Fruit fly (Drosophila melanogaster) whole organism, embryonic: ENCODE results near the gene CG33098.

Experiments used
- Antp ChIP-seq: fragments of 200-800 bp; sonication (Bioruptor generic); optimal IDR thresholded peaks from 3 replicates; lab custom pipeline; 2016; ENCODE audit warnings: missing biosample characterization, missing genetic modification characterization
- CG15479 ChIP-seq: fragments of 200-800 bp; sonication (Bioruptor generic); optimal IDR thresholded peaks from 3 replicates; lab custom pipeline; 2019; ENCODE audit warnings: missing biosample characterization, mild to moderate bottlenecking, missing genetic modification characterization, moderate library complexity
- CG18476 ChIP-seq: fragments of 200-800 bp; sonication (Bioruptor generic); optimal IDR thresholded peaks from 2 replicates; lab custom pipeline; 2016; ENCODE audit warnings: missing biosample characterization, mild to moderate bottlenecking, missing genetic modification characterization
- CG2678 ChIP-seq: fragments of 200-800 bp; sonication (Bioruptor generic); optimal IDR thresholded peaks from 3 replicates; lab custom pipeline; 2019; ENCODE audit warnings: missing biosample characterization, mild to moderate bottlenecking, missing genetic modification characterization, moderate library complexity
- CG6654 ChIP-seq: fragments of 200-800 bp; sonication (Bioruptor generic); optimal IDR thresholded peaks from 2 replicates; lab custom pipeline; 2017; ENCODE audit warnings: missing biosample characterization, mild to moderate bottlenecking, missing genetic modification characterization
- CG6813 ChIP-seq: fragments of 200-800 bp; sonication (Bioruptor generic); optimal IDR thresholded peaks from 2 replicates; lab custom pipeline; 2017; ENCODE audit warnings: missing biosample characterization, missing genetic modification characterization, mild to moderate bottlenecking, moderate library complexity, missing genetic modification reagents
- CG7786 ChIP-seq: fragments of 200-800 bp; sonication (Bioruptor generic); optimal IDR thresholded peaks from 2 replicates; lab custom pipeline; 2016; ENCODE audit warnings: missing biosample characterization, missing genetic modification characterization
- CG9437 ChIP-seq: fragments of 200-800 bp; sonication (Bioruptor generic); optimal IDR thresholded peaks from 2 replicates; lab custom pipeline; 2018; ENCODE audit warnings: missing biosample characterization, mild to moderate bottlenecking, missing genetic modification characterization
- Chrac-16 ChIP-seq: fragments of 200-800 bp; sonication (Bioruptor generic); optimal IDR thresholded peaks from 3 replicates; lab custom pipeline; 2016; ENCODE audit warnings: missing biosample characterization, missing genetic modification characterization
- D ChIP-seq, 2 experiments: fragments of 200-800 bp in 1 of 2; fragments of >200 bp in 1 of 2; sonication (Bioruptor generic) in 1 of 2; optimal IDR thresholded peaks; 2 replicates in 1 of 2; 3 replicates in 1 of 2; lab custom pipeline; 2017; ENCODE audit warnings: mild to moderate bottlenecking in 1 of 2, missing biosample characterization in 1 of 2, missing genetic modification characterization in 1 of 2, missing genetic modification reagents in 1 of 2
- Doc3 ChIP-seq: fragments of 200-800 bp; sonication (Bioruptor generic); IDR thresholded peaks from 3 replicates; pipeline ENCODE4 v1.3.6; 2022; ENCODE audit warnings: missing biosample characterization, missing genetic modification characterization; ENCODE audit not compliant: partially characterized antibody
- Drgx ChIP-seq: fragments of 200-800 bp; sonication (Bioruptor generic); IDR thresholded peaks from 2 replicates; pipeline ENCODE4 v1.3.6; 2022; ENCODE audit warnings: missing biosample characterization, missing genetic modification characterization
- E2f2 ChIP-seq: fragments of 200-800 bp; sonication (Bioruptor generic); IDR thresholded peaks from 2 replicates; pipeline ENCODE4 v1.3.6; 2022; ENCODE audit warnings: missing biosample characterization, missing genetic modification characterization
- HLH54F ChIP-seq: fragments of 200-800 bp; sonication (Bioruptor generic); optimal IDR thresholded peaks from 3 replicates; lab custom pipeline; 2016; ENCODE audit warnings: missing biosample characterization, missing genetic modification characterization
- Lhr ChIP-seq: fragments of 200-800 bp; sonication (Bioruptor generic); optimal IDR thresholded peaks from 3 replicates; lab custom pipeline; 2017; ENCODE audit warnings: mild to moderate bottlenecking, missing biosample characterization, missing genetic modification reagents, missing genetic modification characterization
- NC2β ChIP-seq: fragments of 200-800 bp; sonication (Bioruptor generic); optimal IDR thresholded peaks from 2 replicates; lab custom pipeline; 2016; ENCODE audit warnings: missing biosample characterization, missing genetic modification characterization
- Rfx ChIP-seq: fragments of 200-800 bp; sonication (Bioruptor generic); IDR thresholded peaks from 2 replicates; pipeline ENCODE4 v1.3.6; 2022; ENCODE audit warnings: missing biosample characterization, missing genetic modification characterization
- Sry-δ ChIP-seq: fragments of 200-800 bp; sonication (Bioruptor generic); optimal IDR thresholded peaks from 2 replicates; lab custom pipeline; 2016; ENCODE audit warnings: missing biosample characterization, missing genetic modification characterization
- Ssrp ChIP-seq: fragments of 200-800 bp; sonication (Bioruptor generic); optimal IDR thresholded peaks from 2 replicates; lab custom pipeline; 2018; ENCODE audit warnings: missing biosample characterization, mild to moderate bottlenecking, missing genetic modification characterization, moderate library complexity
- exex ChIP-seq: fragments of 200-800 bp; sonication (Bioruptor generic); optimal IDR thresholded peaks from 4 replicates; lab custom pipeline; 2018; ENCODE audit warnings: missing biosample characterization, mild to moderate bottlenecking, missing genetic modification characterization, moderate library complexity
- grn ChIP-seq: fragments of 200-800 bp; sonication (Bioruptor generic); optimal IDR thresholded peaks from 3 replicates; lab custom pipeline; 2017; ENCODE audit warnings: missing biosample characterization, missing genetic modification characterization
- ham ChIP-seq: fragments of 200-800 bp; sonication (Bioruptor generic); IDR thresholded peaks from 2 replicates; pipeline ENCODE4 v1.3.6; 2022; ENCODE audit warnings: missing biosample characterization, missing genetic modification characterization
- hbn ChIP-seq: fragments of 200-800 bp; sonication (Bioruptor generic); IDR thresholded peaks from 2 replicates; pipeline ENCODE4 v1.3.6; 2022; ENCODE audit warnings: missing biosample characterization, missing genetic modification characterization; ENCODE audit not compliant: partially characterized antibody
- inv ChIP-seq: fragments of 200-800 bp; sonication (Bioruptor generic); IDR thresholded peaks from 2 replicates; pipeline ENCODE4 v1.3.6; 2022; ENCODE audit warnings: missing biosample characterization, missing genetic modification characterization; ENCODE audit not compliant: partially characterized antibody
- mirr ChIP-seq: fragments of 200-800 bp; sonication (Bioruptor generic); optimal IDR thresholded peaks from 3 replicates; lab custom pipeline; 2018; ENCODE audit warnings: missing biosample characterization, mild to moderate bottlenecking, missing genetic modification characterization
- pros ChIP-seq: fragments of 200-800 bp; sonication (Bioruptor generic); optimal IDR thresholded peaks from 3 replicates; lab custom pipeline; 2019; ENCODE audit warnings: missing biosample characterization, mild to moderate bottlenecking, missing genetic modification characterization, moderate library complexity
- seq ChIP-seq: fragments of 200-800 bp; sonication (Bioruptor generic); IDR thresholded peaks from 2 replicates; pipeline ENCODE4 v1.3.6; 2022; ENCODE audit warnings: missing biosample characterization, missing genetic modification characterization
- sug ChIP-seq: fragments of 200-800 bp; optimal IDR thresholded peaks from 2 replicates; lab custom pipeline; 2019; ENCODE audit warnings: missing biosample characterization, mild to moderate bottlenecking, missing genetic modification characterization, moderate library complexity
- zen ChIP-seq: fragments of 200-800 bp; sonication (Bioruptor generic); optimal IDR thresholded peaks from 3 replicates; lab custom pipeline; 2018; ENCODE audit warnings: missing biosample characterization, mild to moderate bottlenecking, missing genetic modification characterization, moderate library complexity

Gene CG33098

DNA sequence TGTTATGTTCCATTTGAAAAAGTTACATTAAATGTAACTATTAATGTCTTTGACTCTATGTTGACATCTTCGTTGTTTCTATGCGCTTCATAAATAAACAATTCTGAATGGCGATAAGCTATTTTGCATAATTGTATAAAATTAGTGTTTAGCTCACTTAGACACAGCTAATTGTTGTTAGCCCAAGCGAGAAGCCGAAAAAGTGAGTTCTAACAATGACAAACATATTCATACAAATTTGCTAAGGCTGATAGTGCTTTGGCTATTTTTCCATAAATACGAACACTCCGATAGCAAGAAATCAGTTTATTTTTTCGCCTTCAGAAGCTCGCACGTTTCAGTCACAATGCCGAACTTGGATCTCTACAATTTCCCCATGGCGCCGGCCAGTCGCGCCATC lies 8.8 kb upstream of the CG33098 start, which contains the start of gene GstD7 (continued):
- TF ChIP-seq Ssrp (tag; lab: Kevin White, UChicago) = no peak
- no peak for TF ChIP-seq HLH54F (GFP tag; lab: Kevin White, UChicago)

DNA sequence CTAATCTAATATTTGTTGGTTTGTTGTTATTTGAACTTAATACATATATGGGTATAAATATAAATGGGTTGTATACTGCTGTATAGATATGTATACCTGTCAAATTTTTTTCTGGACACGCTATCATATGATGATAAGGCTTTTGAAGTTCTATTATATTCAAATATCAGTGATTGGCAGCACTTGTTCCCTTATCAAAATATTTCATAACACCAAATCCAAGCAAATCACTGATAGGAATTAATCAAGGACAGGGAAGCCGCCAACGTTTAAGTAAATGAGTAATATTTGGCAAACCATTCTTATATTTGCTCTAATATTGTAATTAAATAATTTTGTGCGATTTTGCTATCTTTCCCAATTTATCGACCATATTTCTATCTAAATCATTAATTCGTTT lies 7.7 kb upstream of the CG33098 start:
- TF ChIP-seq grn (GFP tag; lab: Kevin White, UChicago) (peak; percentile 9), Chrac-16 (GFP tag; lab: Kevin White, UChicago) (no peak), sug (tag; lab: Kevin White, UChicago) (peak; percentile 23), mirr (GFP tag; lab: Kevin White, UChicago) (peak; percentile 50), hbn (GFP tag; lab: Robert Waterston, UW) (no peak), exex (tag; lab: Kevin White, UChicago) (peak; percentile 79)

DNA sequence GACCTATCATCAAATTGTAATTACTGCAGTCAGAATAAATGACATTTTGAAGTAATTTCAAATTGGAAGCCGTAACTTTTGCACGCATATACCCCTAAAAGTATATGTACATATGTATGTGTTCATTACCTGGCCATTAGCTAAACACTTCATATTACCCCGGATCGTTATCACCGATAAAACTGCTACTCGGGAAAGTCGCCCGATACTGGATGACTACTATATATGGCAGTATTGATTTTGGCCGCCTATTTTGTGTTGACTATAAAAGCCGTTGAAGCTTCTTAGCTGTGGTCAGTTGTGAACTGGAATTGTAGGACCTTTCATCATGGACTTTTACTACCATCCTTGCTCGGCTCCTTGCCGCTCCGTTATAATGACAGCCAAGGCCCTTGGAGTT lies 7.3 kb upstream of the CG33098 start, which contains the start of gene GstD8:
TSS of gene GstD8 (plus strand) at position 301 of the 400 bp plus-strand sequence.
- peak; percentile 56 for TF ChIP-seq zen
- no peak for TF ChIP-seq Lhr (GFP tag; lab: Kevin White, UChicago)

DNA sequence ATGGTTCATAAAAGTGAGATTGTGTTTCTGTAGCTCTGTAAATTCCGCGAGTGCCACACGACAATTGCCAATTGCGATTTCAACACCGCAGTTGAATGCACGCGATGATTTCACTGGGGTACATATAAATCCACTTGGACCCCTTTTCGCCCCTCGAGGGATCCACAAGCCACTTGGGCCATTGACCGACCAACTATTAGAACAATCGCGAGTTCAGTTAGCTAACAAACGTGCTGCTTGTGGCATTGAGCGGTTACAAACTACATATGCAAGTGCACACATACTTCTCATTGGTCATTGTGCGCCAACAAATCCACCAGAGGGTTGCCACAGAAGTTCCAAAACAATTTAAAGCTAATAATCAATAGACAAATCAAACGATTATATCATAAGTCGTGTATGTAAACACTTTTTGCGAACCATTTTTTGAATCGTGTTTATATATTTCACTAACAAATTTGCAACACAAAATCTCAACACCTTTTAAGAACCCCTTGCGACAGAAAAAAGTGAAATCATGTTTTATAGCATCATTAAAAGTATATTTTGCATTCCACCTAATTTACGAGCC lies 5.8 kb upstream of the CG33098 start:
- no peak for TF ChIP-seq Antp (GFP tag; lab: Kevin White, UChicago)
- TF ChIP-seq CG9437 = no peak
- TF ChIP-seq Rfx = no peak
- TF ChIP-seq Doc3 = no peak
- TF ChIP-seq CG6813 (GFP tag; lab: Kevin White, UChicago) = no peak
- TF ChIP-seq CG18476 (GFP tag; lab: Kevin White, UChicago) = peak; percentile 79
- TF ChIP-seq Drgx = peak; percentile 55
- no peak for TF ChIP-seq E2f2
- TF ChIP-seq CG2678 (tag; lab: Kevin White, UChicago) = no peak
- TF ChIP-seq seq = no peak
- TF ChIP-seq ham (GFP tag; lab: Robert Waterston, UW) = no peak
- TF ChIP-seq CG7786 = no peak

DNA sequence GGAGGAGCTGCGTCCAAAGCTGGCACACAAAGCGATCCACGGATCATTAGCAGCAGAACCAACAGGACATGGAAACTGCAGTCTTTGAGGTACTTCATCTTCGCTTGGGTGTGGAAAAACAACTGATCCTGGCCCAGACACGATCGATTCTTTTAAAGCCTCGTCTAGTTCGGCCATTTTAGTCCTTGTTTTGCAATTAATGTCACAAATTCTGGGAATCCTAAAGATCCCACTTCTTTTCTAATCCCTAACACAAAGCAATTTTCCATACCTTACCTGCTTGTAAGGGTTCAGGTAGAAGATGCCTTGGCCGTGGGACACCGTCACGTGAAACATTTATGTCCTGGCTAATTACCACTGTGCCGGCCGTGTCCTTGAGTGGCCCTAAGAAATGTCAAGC lies 4.4 kb upstream of the CG33098 start, which contains the start of gene CG10035:
TSS of gene CG10035 (minus strand) at position 129 of the 400 bp plus-strand sequence.
- peak; percentile 20 for TF ChIP-seq CG15479 (GFP tag; lab: Kevin White, UChicago)
- peak; percentile 12 for TF ChIP-seq pros
- peak; percentile 98 for TF ChIP-seq zen
- TF ChIP-seq D (optimal IDR thresholded peaks at IDR 0.05; lab: Kevin White, UChicago) = peak; percentile 55
- TF ChIP-seq D (GFP tag; optimal IDR thresholded peaks at IDR 0.05; lab: Kevin White, UChicago) = no peak
- TF ChIP-seq CG6654 = no peak

DNA sequence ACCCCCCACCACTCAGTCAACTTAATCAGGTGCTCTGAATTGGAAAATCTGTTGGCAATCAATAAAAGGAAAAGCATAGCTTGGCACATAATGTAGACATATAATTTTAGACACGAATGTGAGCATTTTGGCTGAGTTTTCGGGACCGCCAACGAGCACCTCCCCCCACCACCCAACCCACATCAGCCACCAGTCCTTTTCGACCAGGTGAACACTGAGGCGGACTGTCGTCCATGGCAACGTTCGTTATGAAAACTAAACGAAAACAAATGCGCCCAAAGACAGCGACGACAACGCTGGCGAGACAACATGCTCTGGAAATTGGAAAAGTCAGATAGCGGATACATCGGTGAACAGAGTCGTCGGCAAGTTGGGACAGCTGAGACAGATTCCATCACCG lies 4.0 kb upstream of the CG33098 start, which contains the start of gene GstD11:
TSS of gene GstD11 (plus strand) at position 301 of the 400 bp plus-strand sequence.
- no peak for TF ChIP-seq NC2β (GFP tag; lab: Kevin White, UChicago)
- no peak for TF ChIP-seq Sry-δ (GFP tag; lab: Kevin White, UChicago)
- no peak for TF ChIP-seq inv
